Worm (Caenorhabditis elegans) whole organism, late embryonic: ENCODE results near the gene EGAP2.2.

Experiments
- elt-2 ChIP-seq: sonication (generic microtip); optimal IDR thresholded peaks from 2 replicates; lab custom pipeline; 2016; ENCODE audit warnings: missing genetic modification reagents, missing genetic modification characterization, missing compliant biosample characterization
- fkh-6 ChIP-seq: sonication (generic microtip); optimal IDR thresholded peaks from 2 replicates; lab custom pipeline; 2016; ENCODE audit warnings: missing genetic modification characterization, missing compliant biosample characterization
- pha-4 ChIP-seq: fragments of 150-350 bp; optimal IDR thresholded peaks from 2 replicates; lab custom pipeline; 2018; ENCODE audit warnings: missing biosample characterization, missing genetic modification reagents, missing genetic modification characterization
- ttx-3 ChIP-seq: sonication (generic microtip); optimal IDR thresholded peaks from 2 replicates; lab custom pipeline; 2016; ENCODE audit warnings: missing genetic modification reagents, missing genetic modification characterization, missing compliant biosample characterization
- unc-55 ChIP-seq: sonication (generic microtip); optimal IDR thresholded peaks from 2 replicates; lab custom pipeline; 2017; ENCODE audit warnings: missing biosample characterization, missing genetic modification reagents, missing genetic modification characterization

- no peak for TF ChIP-seq pha-4 (tag; lab: Kevin White, UChicago)
- no peak for TF ChIP-seq fkh-6 (tag; lab: Kevin White, UChicago)
- no peak for TF ChIP-seq unc-55
- no peak for TF ChIP-seq ttx-3 (tag; lab: Kevin White, UChicago)
- TF ChIP-seq elt-2 (tag; lab: Kevin White, UChicago) = peak; percentile 96
These were observed 27.7 kb upstream of the EGAP2.2 start for ce11 chrII:5201922-5202562.
